Worm (Caenorhabditis elegans) whole organism, late embryonic: Measurements from ENCODE around the gene F56D2.3.

Experiments
- ceh-2 ChIP-seq: sonication (generic microtip); optimal IDR thresholded peaks from 2 replicates; lab custom pipeline; 2016; ENCODE audit warnings: missing genotype, missing genetic modification characterization, missing compliant biosample characterization
- ceh-22 ChIP-seq: sonication (generic microtip); optimal IDR thresholded peaks from 2 replicates; lab custom pipeline; 2017; ENCODE audit warnings: missing biosample characterization, missing genetic modification characterization
- ceh-45 ChIP-seq: fragments of 200-800 bp; sonication (Bioruptor generic); IDR thresholded peaks from 2 replicates; pipeline ENCODE4 v1.3.6; 2022; ENCODE audit warnings: missing genetic modification reagents, missing genetic modification characterization, missing compliant biosample characterization
- ceh-48 ChIP-seq: sonication (generic microtip); optimal IDR thresholded peaks from 2 replicates; lab custom pipeline; 2016; ENCODE audit warnings: missing genetic modification characterization, inconsistent platforms, missing compliant biosample characterization
- lin-11 ChIP-seq: fragments of 200-800 bp; sonication (Bioruptor generic); optimal IDR thresholded peaks from 2 replicates; lab custom pipeline; 2018; ENCODE audit warnings: mild to moderate bottlenecking, missing genetic modification characterization, missing compliant biosample characterization
- ref-2 ChIP-seq: sonication (generic microtip); optimal IDR thresholded peaks from 2 replicates; lab custom pipeline; 2016; ENCODE audit warnings: missing genetic modification characterization, missing compliant biosample characterization
- sox-4 ChIP-seq: sonication (generic microtip); optimal IDR thresholded peaks from 2 replicates; lab custom pipeline; 2017; ENCODE audit warnings: mild to moderate bottlenecking, missing genetic modification characterization, inconsistent platforms, missing compliant biosample characterization

ce11 chrIII:5591668-5592149 lies 7.0 kb downstream of the F56D2.3 start, which contains the start of the genes ddx-15 and ucr-1:
- TF ChIP-seq lin-11 (tag; lab: Kevin White, UChicago) (no peak), ceh-48 (no peak), ceh-22 (tag; lab: Kevin White, UChicago) (no peak), ceh-2 (tag; lab: Kevin White, UChicago) (no peak), ref-2 (tag; lab: Kevin White, UChicago) (no peak), ceh-45 (GFP tag; lab: Robert Waterston, UW) (no peak), sox-4 (tag; lab: Kevin White, UChicago) (no peak)
